Worm (Caenorhabditis elegans) whole organism, midembryonic: ENCODE data around the gene M04D8.4.

Experiments
- T22C8.4 ChIP-seq: fragments of 200-800 bp; sonication (Bioruptor generic); IDR thresholded peaks from 2 replicates; pipeline ENCODE4 v1.3.6; 2022; ENCODE audit warnings: missing genetic modification characterization, missing compliant biosample characterization
- flt-1 ChIP-seq: fragments of 200-800 bp; sonication (Bioruptor generic); IDR thresholded peaks from 2 replicates; pipeline ENCODE4 v1.3.6; 2022; ENCODE audit warnings: missing genetic modification characterization, missing compliant biosample characterization
- klf-2 ChIP-seq: fragments of 200-800 bp; sonication (Bioruptor generic); conservative IDR thresholded peaks from 2 replicates; pipeline ENCODE4 v1.3.6; 2022; ENCODE audit warnings: missing genetic modification reagents, missing genetic modification characterization, missing compliant biosample characterization
- med-1 ChIP-seq: sonication (generic microtip); optimal IDR thresholded peaks from 2 replicates; lab custom pipeline; 2017; ENCODE audit warnings: missing genetic modification characterization, mild to moderate bottlenecking, missing compliant biosample characterization, antibody characterized with exemption, missing genetic modification reagents; ENCODE audit not compliant: insufficient read depth
- ref-1 ChIP-seq: fragments of 200-800 bp; sonication (Bioruptor generic); conservative IDR thresholded peaks from 2 replicates; pipeline ENCODE4 v1.3.6; 2022; ENCODE audit warnings: missing genetic modification reagents, missing genetic modification characterization, missing compliant biosample characterization
- tab-1 ChIP-seq: fragments of 200-800 bp; sonication (Bioruptor generic); IDR thresholded peaks from 2 replicates; pipeline ENCODE4 v1.3.6; 2022; ENCODE audit warnings: missing genetic modification characterization, missing compliant biosample characterization
- ztf-23 ChIP-seq: fragments of 200-800 bp; sonication (Bioruptor generic); IDR thresholded peaks from 2 replicates; pipeline ENCODE4 v1.3.6; 2022; ENCODE audit warnings: missing genetic modification reagents, missing genetic modification characterization, missing compliant biosample characterization
- ztf-29 ChIP-seq: fragments of 200-800 bp; sonication (Bioruptor generic); IDR thresholded peaks from 2 replicates; pipeline ENCODE4 v1.3.6; 2022; ENCODE audit warnings: missing genetic modification reagents, missing genetic modification characterization, missing compliant biosample characterization

DNA sequence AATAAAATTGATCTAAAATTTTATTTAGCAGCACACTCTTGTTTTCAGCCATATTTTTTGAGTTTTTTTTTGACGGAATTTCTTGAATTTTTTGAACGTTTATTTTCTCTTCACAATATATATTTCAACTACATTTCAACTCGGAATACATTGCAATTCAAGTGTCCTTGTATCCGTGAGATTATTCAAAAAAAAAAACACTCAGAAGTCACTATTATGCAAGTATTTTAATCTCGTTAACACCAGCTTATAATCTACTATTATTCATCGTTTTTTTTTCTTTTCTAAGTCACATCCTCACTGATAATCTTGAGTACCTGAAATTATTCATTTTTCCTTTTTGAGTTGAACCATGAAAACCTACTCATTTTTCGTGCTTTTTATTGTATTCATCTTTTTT is 7.0 kb downstream of the M04D8.4 start, which contains the start of gene ins-21:
- TF ChIP-seq ref-1 = no peak
- no peak for TF ChIP-seq ztf-23
- TF ChIP-seq med-1 (GFP tag; lab: Kevin White, UChicago) = no peak
- TF ChIP-seq flt-1 = no peak
- no peak for TF ChIP-seq ztf-29
- no peak for TF ChIP-seq klf-2
- TF ChIP-seq tab-1 (GFP tag; lab: Robert Waterston, UW) = no peak
- TF ChIP-seq T22C8.4 (GFP tag; lab: Robert Waterston, UW) = no peak
